Worm (Caenorhabditis elegans) whole organism, mixed stage, embryonic: Measurements from ENCODE around the gene acdh-6.

Source experiments
- ces-1 ChIP-seq: fragments of 150-350 bp; optimal IDR thresholded peaks from 2 replicates; lab custom pipeline; 2014; ENCODE audit warnings: missing biosample characterization, missing genetic modification reagents, missing genetic modification characterization
- mep-1 ChIP-seq: fragments of 150-350 bp; optimal IDR thresholded peaks from 2 replicates; lab custom pipeline; 2017; ENCODE audit warnings: missing biosample characterization, missing genetic modification reagents, missing genetic modification characterization, inconsistent platforms
- nhr-237 ChIP-seq: fragments of 150-350 bp; optimal IDR thresholded peaks from 2 replicates; lab custom pipeline; 2014; ENCODE audit warnings: missing biosample characterization, missing genetic modification characterization
- nhr-28 ChIP-seq: fragments of 150-350 bp; optimal IDR thresholded peaks from 2 replicates; lab custom pipeline; 2014; ENCODE audit warnings: missing biosample characterization, missing genetic modification characterization
- snpc-4 ChIP-seq: fragments of 150-350 bp; optimal IDR thresholded peaks from 2 replicates; lab custom pipeline; 2014; ENCODE audit warnings: missing biosample characterization, missing genetic modification characterization
- sptf-1 ChIP-seq: sonication (generic microtip); optimal IDR thresholded peaks from 2 replicates; lab custom pipeline; 2017; ENCODE audit warnings: mild to moderate bottlenecking, missing genetic modification characterization, moderate library complexity, missing compliant biosample characterization
- unc-120 ChIP-seq: sonication (generic microtip); optimal IDR thresholded peaks from 2 replicates; lab custom pipeline; 2017; ENCODE audit warnings: missing genetic modification characterization, missing compliant biosample characterization; ENCODE audit not compliant: poor library complexity, severe bottlenecking
- unc-62 ChIP-seq: fragments of 150-350 bp; optimal IDR thresholded peaks from 2 replicates; lab custom pipeline; 2014; ENCODE audit warnings: missing biosample characterization, missing genetic modification reagents, missing genetic modification characterization
- ztf-11 ChIP-seq: fragments of 150-350 bp; optimal IDR thresholded peaks from 2 replicates; lab custom pipeline; 2014; ENCODE audit warnings: missing biosample characterization, missing genetic modification characterization

- TF ChIP-seq snpc-4 (no peak), ces-1 (GFP tag; lab: Kevin White, UChicago) (no peak), ztf-11 (tag; lab: Kevin White, UChicago) (no peak), sptf-1 (tag; lab: Kevin White, UChicago) (no peak), unc-62 (GFP tag; lab: Kevin White, UChicago) (no peak), nhr-237 (no peak), nhr-28 (tag; lab: Kevin White, UChicago) (no peak), mep-1 (tag; lab: Kevin White, UChicago) (no peak), unc-120 (tag; lab: Kevin White, UChicago) (no peak)
These were observed 31.2 kb upstream of the acdh-6 start, which contains the start of gene ZC21.10 for ce11 chrIII:8529772-8530171.
